Fruit fly (Drosophila melanogaster) whole organism, embryonic: Measurements from ENCODE around the gene CG31551.

Experiments
- CG10565 ChIP-seq: fragments of 200-800 bp; sonication (Bioruptor generic); optimal IDR thresholded peaks from 3 replicates; lab custom pipeline; 2016; ENCODE audit warnings: missing biosample characterization, mild to moderate bottlenecking, missing genetic modification characterization
- CG11093 ChIP-seq: fragments of 200-800 bp; sonication (Bioruptor generic); IDR thresholded peaks from 3 replicates; pipeline ENCODE4 v1.3.6; 2022; ENCODE audit warnings: missing biosample characterization, missing genetic modification characterization
- CG11398 ChIP-seq: fragments of 200-800 bp; sonication (Bioruptor generic); optimal IDR thresholded peaks from 2 replicates; lab custom pipeline; 2016; ENCODE audit warnings: missing biosample characterization, missing genetic modification characterization
- CG11456 ChIP-seq: fragments of 200-800 bp; sonication (Bioruptor generic); IDR thresholded peaks from 3 replicates; pipeline ENCODE4 v1.3.6; 2022; ENCODE audit warnings: missing biosample characterization, missing genetic modification characterization
- CG11504 ChIP-seq: fragments of 200-800 bp; sonication (Bioruptor generic); optimal IDR thresholded peaks from 3 replicates; lab custom pipeline; 2019; ENCODE audit warnings: missing biosample characterization, mild to moderate bottlenecking, missing genetic modification characterization, moderate library complexity
- CG12155 ChIP-seq: fragments of 200-800 bp; sonication (Bioruptor generic); optimal IDR thresholded peaks from 3 replicates; lab custom pipeline; 2016; ENCODE audit warnings: missing biosample characterization, missing genetic modification characterization
- CG12236 ChIP-seq: fragments of 200-800 bp; sonication (Bioruptor generic); optimal IDR thresholded peaks from 2 replicates; lab custom pipeline; 2016; ENCODE audit warnings: missing biosample characterization, missing genetic modification characterization
- CG12942 ChIP-seq: fragments of 200-800 bp; sonication (Bioruptor generic); optimal IDR thresholded peaks from 3 replicates; lab custom pipeline; 2016; ENCODE audit warnings: missing biosample characterization, missing genetic modification characterization
- CG13775 ChIP-seq: fragments of 200-800 bp; sonication (Bioruptor generic); optimal IDR thresholded peaks from 3 replicates; lab custom pipeline; 2017; ENCODE audit warnings: missing biosample characterization, mild to moderate bottlenecking, missing genetic modification characterization
- CG14050 ChIP-seq: fragments of 200-800 bp; sonication (Bioruptor generic); IDR thresholded peaks from 3 replicates; pipeline ENCODE4 v1.3.6; 2022; ENCODE audit warnings: missing biosample characterization, missing genetic modification characterization
- CG15514 ChIP-seq: fragments of 200-800 bp; sonication (Bioruptor generic); optimal IDR thresholded peaks from 3 replicates; lab custom pipeline; 2017; ENCODE audit warnings: missing biosample characterization, missing genetic modification characterization, mild to moderate bottlenecking, moderate library complexity, missing genetic modification reagents
- CG1603 ChIP-seq: fragments of 200-800 bp; sonication (Bioruptor generic); optimal IDR thresholded peaks from 2 replicates; lab custom pipeline; 2019; ENCODE audit warnings: missing biosample characterization, mild to moderate bottlenecking, missing genetic modification characterization, moderate library complexity
- CG16813 ChIP-seq: fragments of 200-800 bp; sonication (Bioruptor generic); IDR thresholded peaks from 3 replicates; pipeline ENCODE4 v1.3.6; 2022; ENCODE audit warnings: missing biosample characterization, missing genetic modification characterization; ENCODE audit not compliant: partially characterized antibody
- CG17802 ChIP-seq: fragments of 200-800 bp; sonication (Bioruptor generic); optimal IDR thresholded peaks from 2 replicates; lab custom pipeline; 2018; ENCODE audit warnings: missing biosample characterization, mild to moderate bottlenecking, missing genetic modification characterization, moderate library complexity
- CG1832 ChIP-seq: fragments of 200-800 bp; sonication (Bioruptor generic); optimal IDR thresholded peaks from 2 replicates; lab custom pipeline; 2017; ENCODE audit warnings: missing biosample characterization, mild to moderate bottlenecking, missing genetic modification characterization, inconsistent platforms
- CG2116 ChIP-seq: fragments of 200-800 bp; sonication (Bioruptor generic); optimal IDR thresholded peaks from 3 replicates; lab custom pipeline; 2018; ENCODE audit warnings: missing biosample characterization, mild to moderate bottlenecking, missing genetic modification characterization
- CG2889 ChIP-seq: fragments of 200-800 bp; sonication (Bioruptor generic); IDR thresholded peaks from 3 replicates; pipeline ENCODE4 v1.3.6; 2022; ENCODE audit warnings: missing biosample characterization, missing genetic modification characterization
- CG32532 ChIP-seq: fragments of 200-800 bp; sonication (Bioruptor generic); IDR thresholded peaks from 2 replicates; pipeline ENCODE4 v1.3.6; 2022; ENCODE audit warnings: missing biosample characterization, missing genetic modification characterization
- CG3995 ChIP-seq: fragments of 200-800 bp; sonication (Bioruptor generic); optimal IDR thresholded peaks from 3 replicates; lab custom pipeline; 2016; ENCODE audit warnings: missing biosample characterization, missing genetic modification characterization
- CG43689 ChIP-seq: fragments of 200-800 bp; sonication (Bioruptor generic); IDR thresholded peaks from 2 replicates; pipeline ENCODE4 v1.3.6; 2022; ENCODE audit warnings: missing biosample characterization, missing genetic modification characterization
- CG4707 ChIP-seq: fragments of 200-800 bp; sonication (Bioruptor generic); optimal IDR thresholded peaks from 2 replicates; lab custom pipeline; 2018; ENCODE audit warnings: missing biosample characterization, mild to moderate bottlenecking, missing genetic modification characterization, moderate library complexity
- CG6254 ChIP-seq: fragments of 200-800 bp; sonication (Bioruptor generic); optimal IDR thresholded peaks from 3 replicates; lab custom pipeline; 2017; ENCODE audit warnings: mild to moderate bottlenecking, missing biosample characterization, missing genetic modification reagents, missing genetic modification characterization
- CG6765 ChIP-seq: fragments of 200-800 bp; sonication (Bioruptor generic); optimal IDR thresholded peaks from 3 replicates; lab custom pipeline; 2017; ENCODE audit warnings: missing biosample characterization, mild to moderate bottlenecking, missing genetic modification characterization
- CG7928 ChIP-seq: fragments of 200-800 bp; sonication (Bioruptor generic); optimal IDR thresholded peaks from 2 replicates; lab custom pipeline; 2017; ENCODE audit warnings: missing biosample characterization, mild to moderate bottlenecking, missing genetic modification characterization
- CG7987 ChIP-seq: fragments of 200-800 bp; sonication (Bioruptor generic); optimal IDR thresholded peaks from 2 replicates; lab custom pipeline; 2018; ENCODE audit warnings: missing biosample characterization, mild to moderate bottlenecking, missing genetic modification characterization, moderate library complexity
- CG9215 ChIP-seq: fragments of 200-800 bp; sonication (Bioruptor generic); IDR thresholded peaks from 2 replicates; pipeline ENCODE4 v1.3.6; 2022; ENCODE audit warnings: missing biosample characterization, missing genetic modification characterization
- CG9609 ChIP-seq: fragments of 200-800 bp; sonication (Bioruptor generic); optimal IDR thresholded peaks from 3 replicates; lab custom pipeline; 2016; ENCODE audit warnings: missing biosample characterization, missing genetic modification characterization
- Drgx ChIP-seq: fragments of 200-800 bp; sonication (Bioruptor generic); IDR thresholded peaks from 2 replicates; pipeline ENCODE4 v1.3.6; 2022; ENCODE audit warnings: missing biosample characterization, missing genetic modification characterization
- Hmr ChIP-seq: fragments of 200-800 bp; sonication (Bioruptor generic); optimal IDR thresholded peaks from 3 replicates; lab custom pipeline; 2017; ENCODE audit warnings: mild to moderate bottlenecking, missing biosample characterization, missing genetic modification reagents, missing genetic modification characterization
- Med ChIP-seq: fragments of 200-800 bp; sonication (Bioruptor generic); peaks from one replicate; lab custom pipeline; 2016; ENCODE audit warnings: missing biosample characterization, missing genetic modification characterization, mild to moderate bottlenecking, inconsistent platforms, moderate library complexity
- Neu2 ChIP-seq: fragments of 200-800 bp; sonication (Bioruptor generic); optimal IDR thresholded peaks from 3 replicates; lab custom pipeline; 2016; ENCODE audit warnings: missing biosample characterization, missing genetic modification characterization, borderline replicate concordance
- Rfx ChIP-seq: fragments of 200-800 bp; sonication (Bioruptor generic); IDR thresholded peaks from 2 replicates; pipeline ENCODE4 v1.3.6; 2022; ENCODE audit warnings: missing biosample characterization, missing genetic modification characterization
- Six4 ChIP-seq: fragments of 200-800 bp; sonication (Bioruptor generic); optimal IDR thresholded peaks from 2 replicates; lab custom pipeline; 2016; ENCODE audit warnings: missing biosample characterization, missing genetic modification characterization
- Spps ChIP-seq: fragments of 200-800 bp; sonication (Bioruptor generic); optimal IDR thresholded peaks from 2 replicates; lab custom pipeline; 2018; ENCODE audit warnings: missing biosample characterization, mild to moderate bottlenecking, missing genetic modification characterization
- Sry-δ ChIP-seq: fragments of 200-800 bp; sonication (Bioruptor generic); optimal IDR thresholded peaks from 2 replicates; lab custom pipeline; 2016; ENCODE audit warnings: missing biosample characterization, missing genetic modification characterization
- al ChIP-seq: fragments of 200-800 bp; sonication (Bioruptor generic); IDR thresholded peaks from 2 replicates; pipeline ENCODE4 v1.3.6; 2022; ENCODE audit warnings: missing biosample characterization, missing genetic modification characterization
- ase ChIP-seq: fragments of 200-800 bp; sonication (Bioruptor generic); IDR thresholded peaks from 3 replicates; pipeline ENCODE4 v1.3.6; 2022; ENCODE audit warnings: missing biosample characterization, missing genetic modification characterization
- bowl ChIP-seq: fragments of 200-800 bp; sonication (Bioruptor generic); IDR thresholded peaks from 2 replicates; pipeline ENCODE4 v1.3.6; 2022; ENCODE audit warnings: missing biosample characterization, missing genetic modification characterization
- ci ChIP-seq: fragments of 200-800 bp; sonication (Bioruptor generic); IDR thresholded peaks from 3 replicates; pipeline ENCODE4 v1.3.6; 2022; ENCODE audit warnings: missing biosample characterization, missing genetic modification characterization
- kah ChIP-seq: fragments of 200-800 bp; sonication (Bioruptor generic); optimal IDR thresholded peaks from 2 replicates; lab custom pipeline; 2018; ENCODE audit warnings: missing biosample characterization, mild to moderate bottlenecking, missing genetic modification characterization
- lov ChIP-seq, 2 experiments: fragments of 200-800 bp in 1 of 2; fragments of >200 bp in 1 of 2; sonication (Bioruptor generic) in 1 of 2; IDR thresholded peaks in 1 of 2; optimal IDR thresholded peaks in 1 of 2; 2 replicates in 1 of 2; 3 replicates in 1 of 2; pipeline versions ENCODE4 v1.3.6 to Lab custom; 2017 to 2022; ENCODE audit warnings: missing biosample characterization in 1 of 2, missing genetic modification characterization in 1 of 2
- mld ChIP-seq: fragments of 200-800 bp; sonication (Bioruptor generic); IDR thresholded peaks from 3 replicates; pipeline ENCODE4 v1.3.6; 2022; ENCODE audit warnings: missing biosample characterization, missing genetic modification characterization; ENCODE audit not compliant: partially characterized antibody
- nerfin-1 ChIP-seq: fragments of 200-800 bp; sonication (Bioruptor generic); optimal IDR thresholded peaks from 3 replicates; lab custom pipeline; 2019; ENCODE audit warnings: missing biosample characterization, mild to moderate bottlenecking, missing genetic modification characterization, moderate library complexity
- psq ChIP-seq: fragments of 200-800 bp; sonication (Bioruptor generic); optimal IDR thresholded peaks from 2 replicates; lab custom pipeline; 2017; ENCODE audit warnings: missing biosample characterization, missing genetic modification characterization
- ro ChIP-seq: fragments of 200-800 bp; sonication (Bioruptor generic); IDR thresholded peaks from 2 replicates; pipeline ENCODE4 v1.3.6; 2022; ENCODE audit warnings: missing biosample characterization, missing genetic modification characterization
- sens ChIP-seq: fragments of 200-800 bp; sonication (Bioruptor generic); peaks from one replicate; lab custom pipeline; 2016; ENCODE audit warnings: missing biosample characterization, missing genetic modification characterization
- sisA ChIP-seq: fragments of 200-800 bp; sonication (Bioruptor generic); IDR thresholded peaks from 2 replicates; pipeline ENCODE4 v1.3.6; 2022; ENCODE audit warnings: missing biosample characterization, missing genetic modification characterization
- sna ChIP-seq: fragments of 200-800 bp; sonication (Bioruptor generic); IDR thresholded peaks from 2 replicates; pipeline ENCODE4 v1.3.6; 2022; ENCODE audit warnings: missing biosample characterization, missing genetic modification characterization; ENCODE audit not compliant: partially characterized antibody
- so ChIP-seq: fragments of 200-800 bp; sonication (Bioruptor generic); IDR thresholded peaks from 3 replicates; pipeline ENCODE4 v1.3.6; 2022; ENCODE audit warnings: missing biosample characterization, missing genetic modification characterization
- zen ChIP-seq: fragments of 200-800 bp; sonication (Bioruptor generic); optimal IDR thresholded peaks from 3 replicates; lab custom pipeline; 2018; ENCODE audit warnings: missing biosample characterization, mild to moderate bottlenecking, missing genetic modification characterization, moderate library complexity

Gene CG31551

dm6 chr3R:5587863-5588519, 39.7 kb upstream of the CG31551 start, which contains the start of gene CG2926 (continued):
- TF ChIP-seq CG11504 (tag; lab: Kevin White, UChicago), result no peak
- TF ChIP-seq CG12942 (GFP tag; lab: Kevin White, UChicago), result no peak
- no peak for TF ChIP-seq CG9215 (GFP tag; lab: Robert Waterston, UW)
- peak; percentile 96 for TF ChIP-seq Sry-δ
- TF ChIP-seq zen (tag; lab: Kevin White, UChicago), result no peak
- no peak for TF ChIP-seq CG6765 (GFP tag; lab: Kevin White, UChicago)
- no peak for TF ChIP-seq CG1603 (tag; lab: Kevin White, UChicago)
- no peak for TF ChIP-seq CG12236 (GFP tag; lab: Kevin White, UChicago)
- TF ChIP-seq ro (GFP tag; lab: Robert Waterston, UW), result no peak
- no peak for TF ChIP-seq CG4707
- TF ChIP-seq CG17802 (tag; lab: Kevin White, UChicago), result peak; percentile 48
- TF ChIP-seq Rfx (GFP tag; lab: Robert Waterston, UW), result peak; percentile 78
- peak; percentile 59 for TF ChIP-seq sna (GFP tag; lab: Robert Waterston, UW)
- TF ChIP-seq CG6254 (GFP tag; lab: Kevin White, UChicago), result peak; percentile 54
- no peak for TF ChIP-seq sens (GFP tag; lab: Kevin White, UChicago)
- TF ChIP-seq CG3995 (GFP tag; lab: Kevin White, UChicago), result peak; percentile 65
- no peak for TF ChIP-seq Spps (tag; lab: Kevin White, UChicago)
- TF ChIP-seq CG12155 (GFP tag; lab: Kevin White, UChicago), result peak; percentile 66
- no peak for TF ChIP-seq CG13775 (GFP tag; lab: Kevin White, UChicago)
- no peak for TF ChIP-seq CG11398 (GFP tag; lab: Kevin White, UChicago)
- TF ChIP-seq CG43689 (GFP tag; lab: Robert Waterston, UW), result no peak
- no peak for TF ChIP-seq psq (GFP tag; lab: Kevin White, UChicago)
- TF ChIP-seq Med, result peak; percentile 92
- no peak for TF ChIP-seq Six4 (GFP tag; lab: Kevin White, UChicago)
- peak; percentile 58; the same call in 2 of the 3 replicates for TF ChIP-seq CG11456
- TF ChIP-seq Hmr (GFP tag; lab: Kevin White, UChicago), result no peak
- no peak for TF ChIP-seq sisA (GFP tag; lab: Robert Waterston, UW)
- peak; percentile 69 for TF ChIP-seq CG2116 (GFP tag; lab: Kevin White, UChicago)
- TF ChIP-seq lov (optimal IDR thresholded peaks at IDR 0.05; lab: Kevin White, UChicago), result no peak
- TF ChIP-seq lov (GFP tag; IDR thresholded peaks at IDR 0.05; lab: Robert Waterston, UW), result 0 out of 3 replicates have a peak, but pooled peaks have one; percentile 5
- TF ChIP-seq al, result peak; percentile 37; the same call in 1 of the 2 replicates
- TF ChIP-seq CG10565 (GFP tag; lab: Kevin White, UChicago), result no peak
- peak; percentile 88 for TF ChIP-seq CG16813 (GFP tag; lab: Robert Waterston, UW)
- TF ChIP-seq ci, result 0 out of 3 replicates have a peak, but pooled peaks have one; percentile 6
- no peak for TF ChIP-seq kah (GFP tag; lab: Kevin White, UChicago)
- no peak for TF ChIP-seq CG14050 (GFP tag; lab: Robert Waterston, UW)
- TF ChIP-seq bowl (GFP tag; lab: Robert Waterston, UW), result no peak
- TF ChIP-seq CG11093 (GFP tag; lab: Robert Waterston, UW), result no peak
- peak; percentile 91 for TF ChIP-seq mld (GFP tag; lab: Robert Waterston, UW)
- no peak for TF ChIP-seq Drgx
- TF ChIP-seq CG1832, result no peak
- no peak for TF ChIP-seq so
- no peak for TF ChIP-seq Neu2 (GFP tag; lab: Kevin White, UChicago)
- peak; percentile 64 for TF ChIP-seq CG32532 (GFP tag; lab: Robert Waterston, UW)
- peak; percentile 44 for TF ChIP-seq CG9609 (GFP tag; lab: Kevin White, UChicago)
- TF ChIP-seq CG7928 (GFP tag; lab: Kevin White, UChicago), result peak; percentile 6
- TF ChIP-seq CG7987 (GFP tag; lab: Kevin White, UChicago), result no peak
- TF ChIP-seq CG2889 (GFP tag; lab: Robert Waterston, UW), result no peak
- no peak for TF ChIP-seq nerfin-1 (tag; lab: Kevin White, UChicago)
- TF ChIP-seq CG15514 (GFP tag; lab: Kevin White, UChicago), result peak; percentile 63
- TF ChIP-seq ase (GFP tag; lab: Robert Waterston, UW), result 0 out of 3 replicates have a peak, but pooled peaks have one; percentile 41
